Worm (Caenorhabditis elegans) whole organism, mixed stage, embryonic: Measurements from ENCODE around the gene R09E10.1.

Source experiments
- blmp-1 ChIP-seq: fragments of 150-350 bp; optimal IDR thresholded peaks from 2 replicates; lab custom pipeline; 2014; ENCODE audit warnings: missing biosample characterization, missing genetic modification characterization
- ceh-39 ChIP-seq: fragments of 150-350 bp; optimal IDR thresholded peaks from 2 replicates; lab custom pipeline; 2014; ENCODE audit warnings: missing biosample characterization, missing genetic modification characterization
- elt-3 ChIP-seq: fragments of 150-350 bp; optimal IDR thresholded peaks from 2 replicates; lab custom pipeline; 2014; ENCODE audit warnings: missing biosample characterization, missing genetic modification characterization
- hlh-1 ChIP-seq: fragments of 150-350 bp; optimal IDR thresholded peaks from 2 replicates; lab custom pipeline; 2014; ENCODE audit warnings: missing biosample characterization, missing genetic modification reagents, missing genetic modification characterization
- lin-13 ChIP-seq: fragments of 150-350 bp; optimal IDR thresholded peaks from 2 replicates; lab custom pipeline; 2014; ENCODE audit warnings: missing biosample characterization, missing genetic modification characterization
- lsy-2 ChIP-seq: fragments of 150-350 bp; optimal IDR thresholded peaks from 2 replicates; lab custom pipeline; 2014; ENCODE audit warnings: missing biosample characterization, missing genetic modification characterization
- nhr-12 ChIP-seq: fragments of 150-350 bp; optimal IDR thresholded peaks from 2 replicates; lab custom pipeline; 2014; ENCODE audit warnings: missing biosample characterization, missing genetic modification characterization
- nhr-2 ChIP-seq: fragments of 150-350 bp; optimal IDR thresholded peaks from 2 replicates; lab custom pipeline; 2014; ENCODE audit warnings: missing biosample characterization, missing genetic modification characterization
- sptf-1 ChIP-seq: sonication (generic microtip); optimal IDR thresholded peaks from 2 replicates; lab custom pipeline; 2017; ENCODE audit warnings: mild to moderate bottlenecking, missing genetic modification characterization, moderate library complexity, missing compliant biosample characterization
- unc-39 ChIP-seq: fragments of 150-350 bp; optimal IDR thresholded peaks from 2 replicates; lab custom pipeline; 2014; ENCODE audit warnings: missing biosample characterization, missing genetic modification characterization
- unc-62 ChIP-seq: fragments of 150-350 bp; optimal IDR thresholded peaks from 2 replicates; lab custom pipeline; 2014; ENCODE audit warnings: missing biosample characterization, missing genetic modification reagents, missing genetic modification characterization
- zip-8 ChIP-seq: fragments of 150-350 bp; optimal IDR thresholded peaks from 2 replicates; lab custom pipeline; 2014; ENCODE audit warnings: missing biosample characterization, missing genetic modification characterization

DNA sequence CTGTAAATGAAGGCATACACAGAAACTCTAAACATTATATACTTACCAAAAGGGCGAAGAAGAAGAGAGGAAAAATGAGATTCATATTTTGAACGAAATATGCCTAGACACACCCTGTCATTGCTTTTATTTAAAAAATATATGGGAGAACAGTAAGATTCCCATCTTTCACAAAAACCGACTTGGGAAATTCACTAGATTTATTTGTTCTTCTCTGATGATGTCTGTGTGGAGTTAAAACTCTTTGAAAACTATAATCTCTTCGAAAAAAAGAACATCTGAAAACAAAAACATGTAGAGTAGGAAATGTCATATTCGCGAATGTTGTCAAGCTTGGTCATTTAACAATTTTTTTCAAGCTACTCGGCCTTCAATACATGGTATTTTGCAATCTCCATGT lies 12.2 kb downstream of the R09E10.1 start, which contains the start of gene R09E10.8:
- TF ChIP-seq blmp-1 (tag; lab: Kevin White, UChicago): no peak
- no peak for TF ChIP-seq hlh-1
- TF ChIP-seq zip-8 (tag; lab: Kevin White, UChicago): no peak
- TF ChIP-seq unc-62: no peak
- no peak for TF ChIP-seq nhr-12 (tag; lab: Kevin White, UChicago)
- no peak for TF ChIP-seq lsy-2
- TF ChIP-seq sptf-1 (tag; lab: Kevin White, UChicago): no peak
- TF ChIP-seq nhr-2 (tag; lab: Kevin White, UChicago): no peak
- no peak for TF ChIP-seq ceh-39 (tag; lab: Kevin White, UChicago)
- no peak for TF ChIP-seq elt-3
- TF ChIP-seq lin-13: no peak
- no peak for TF ChIP-seq unc-39 (tag; lab: Kevin White, UChicago)
